Fruit fly (Drosophila melanogaster) whole organism, embryonic: ENCODE measurements around the gene CG3652.
A peak's percentile ranks its signal among the peaks of the same experiment; 100 is the strongest.

Experiments
- Awh ChIP-seq: fragments of 200-800 bp; sonication (Bioruptor generic); IDR thresholded peaks from 2 replicates; pipeline ENCODE4, ENCODE4 v1.3.6; 2022; ENCODE audit warnings: missing biosample characterization, missing genetic modification characterization
- CG1024 ChIP-seq: fragments of 200-800 bp; sonication (Bioruptor generic); IDR thresholded peaks from 2 replicates; pipeline ENCODE4 v1.3.6; 2022; ENCODE audit warnings: missing biosample characterization, missing genetic modification characterization
- CG10274 ChIP-seq: fragments of 200-800 bp; sonication (Bioruptor generic); optimal IDR thresholded peaks from 3 replicates; lab custom pipeline; 2017; ENCODE audit warnings: missing biosample characterization, mild to moderate bottlenecking, missing genetic modification characterization
- CG10959 ChIP-seq: fragments of 200-800 bp; sonication (Bioruptor generic); IDR thresholded peaks from 2 replicates; pipeline ENCODE4 v1.3.6; 2022; ENCODE audit warnings: missing biosample characterization, missing genetic modification characterization
- CG11247 ChIP-seq: fragments of 200-800 bp; sonication (Bioruptor generic); IDR thresholded peaks from 2 replicates; pipeline ENCODE4 v1.3.6; 2022; ENCODE audit warnings: missing biosample characterization, missing genetic modification characterization
- CG11398 ChIP-seq: fragments of 200-800 bp; sonication (Bioruptor generic); optimal IDR thresholded peaks from 2 replicates; lab custom pipeline; 2016; ENCODE audit warnings: missing biosample characterization, missing genetic modification characterization
- CG12155 ChIP-seq: fragments of 200-800 bp; sonication (Bioruptor generic); optimal IDR thresholded peaks from 3 replicates; lab custom pipeline; 2016; ENCODE audit warnings: missing biosample characterization, missing genetic modification characterization
- CG12299 ChIP-seq: fragments of 200-800 bp; sonication (Bioruptor generic); optimal IDR thresholded peaks from 2 replicates; lab custom pipeline; 2018; ENCODE audit warnings: missing biosample characterization, mild to moderate bottlenecking, missing genetic modification characterization
- CG13123 ChIP-seq: fragments of 200-800 bp; sonication (Bioruptor generic); optimal IDR thresholded peaks from 2 replicates; lab custom pipeline; 2016; ENCODE audit warnings: missing biosample characterization, missing genetic modification characterization
- CG15073 ChIP-seq: fragments of 200-800 bp; sonication (Bioruptor generic); optimal IDR thresholded peaks from 2 replicates; lab custom pipeline; 2016; ENCODE audit warnings: missing biosample characterization, missing genetic modification characterization
- CG16813 ChIP-seq: fragments of 200-800 bp; sonication (Bioruptor generic); IDR thresholded peaks from 3 replicates; pipeline ENCODE4 v1.3.6; 2022; ENCODE audit warnings: missing biosample characterization, missing genetic modification characterization; ENCODE audit not compliant: partially characterized antibody
- CG34224 ChIP-seq: fragments of 200-800 bp; sonication (Bioruptor generic); IDR thresholded peaks from 3 replicates; pipeline ENCODE4 v1.3.6; 2022; ENCODE audit warnings: missing biosample characterization, missing genetic modification characterization; ENCODE audit not compliant: partially characterized antibody
- CG3995 ChIP-seq: fragments of 200-800 bp; sonication (Bioruptor generic); optimal IDR thresholded peaks from 3 replicates; lab custom pipeline; 2016; ENCODE audit warnings: missing biosample characterization, missing genetic modification characterization
- CG4328 ChIP-seq: fragments of 200-800 bp; sonication (Bioruptor generic); optimal IDR thresholded peaks from 3 replicates; lab custom pipeline; 2017; ENCODE audit warnings: missing biosample characterization, missing genetic modification reagents, missing genetic modification characterization
- CG4707 ChIP-seq: fragments of 200-800 bp; sonication (Bioruptor generic); optimal IDR thresholded peaks from 2 replicates; lab custom pipeline; 2018; ENCODE audit warnings: missing biosample characterization, mild to moderate bottlenecking, missing genetic modification characterization, moderate library complexity
- CG4820 ChIP-seq: fragments of 200-800 bp; sonication (Bioruptor generic); optimal IDR thresholded peaks from 3 replicates; lab custom pipeline; 2016; ENCODE audit warnings: missing biosample characterization, missing genetic modification characterization
- CG7556 ChIP-seq: fragments of 200-800 bp; sonication (Bioruptor generic); optimal IDR thresholded peaks from 2 replicates; lab custom pipeline; 2017; ENCODE audit warnings: missing biosample characterization, mild to moderate bottlenecking, missing genetic modification characterization
- CG9817 ChIP-seq: fragments of 200-800 bp; sonication (Bioruptor generic); optimal IDR thresholded peaks from 2 replicates; lab custom pipeline; 2018; ENCODE audit warnings: missing biosample characterization, mild to moderate bottlenecking, missing genetic modification characterization, moderate library complexity
- D ChIP-seq, 2 experiments: fragments of 200-800 bp in 1 of 2; fragments of >200 bp in 1 of 2; sonication (Bioruptor generic) in 1 of 2; optimal IDR thresholded peaks; 2 replicates in 1 of 2; 3 replicates in 1 of 2; lab custom pipeline; 2017; ENCODE audit warnings: mild to moderate bottlenecking in 1 of 2, missing biosample characterization in 1 of 2, missing genetic modification characterization in 1 of 2, missing genetic modification reagents in 1 of 2
- Dfd ChIP-seq, 2 experiments: fragments of >200 bp; optimal IDR thresholded peaks; 2 replicates each; lab custom pipeline; 2017; ENCODE audit warnings: missing biosample characterization in 2 of 2, missing genetic modification characterization in 2 of 2
- Eip74EF ChIP-seq, 2 experiments: fragments of 200-800 bp in 1 of 2; fragments of >200 bp in 1 of 2; sonication (Bioruptor generic) in 1 of 2; optimal IDR thresholded peaks; 2 replicates each; lab custom pipeline; 2017 to 2019; ENCODE audit warnings: missing biosample characterization in 2 of 2, missing genetic modification characterization in 2 of 2, mild to moderate bottlenecking in 1 of 2, moderate library complexity in 1 of 2
- HmgZ ChIP-seq: fragments of 200-800 bp; sonication (Bioruptor generic); optimal IDR thresholded peaks from 2 replicates; lab custom pipeline; 2018; ENCODE audit warnings: missing biosample characterization, mild to moderate bottlenecking, missing genetic modification characterization
- Kr ChIP-seq: fragments of 200-800 bp; sonication (Bioruptor generic); optimal IDR thresholded peaks from 2 replicates; lab custom pipeline; 2017; ENCODE audit warnings: missing biosample characterization, mild to moderate bottlenecking, missing genetic modification characterization
- MBD-R2 ChIP-seq: fragments of 200-800 bp; sonication (Bioruptor generic); IDR thresholded peaks from 2 replicates; pipeline ENCODE4 v1.3.6; 2022; ENCODE audit warnings: missing biosample characterization, missing genetic modification characterization
- Meics ChIP-seq: fragments of 200-800 bp; sonication (Bioruptor generic); optimal IDR thresholded peaks from 2 replicates; lab custom pipeline; 2017; ENCODE audit warnings: missing biosample characterization, mild to moderate bottlenecking, missing genetic modification characterization
- NK7.1 ChIP-seq: fragments of 200-800 bp; sonication (Bioruptor generic); optimal IDR thresholded peaks from 3 replicates; lab custom pipeline; 2016; ENCODE audit warnings: missing biosample characterization, missing genetic modification characterization
- Neu2 ChIP-seq: fragments of 200-800 bp; sonication (Bioruptor generic); optimal IDR thresholded peaks from 3 replicates; lab custom pipeline; 2016; ENCODE audit warnings: missing biosample characterization, missing genetic modification characterization, borderline replicate concordance
- Nf-YA ChIP-seq: fragments of 200-800 bp; sonication (Bioruptor generic); IDR thresholded peaks from 2 replicates; pipeline ENCODE4 v1.3.6; 2022; ENCODE audit warnings: missing biosample characterization, missing genetic modification characterization
- Trl ChIP-seq, 3 experiments: fragments of >200 bp in 2 of 3; fragments of 200-800 bp in 1 of 3; sonication (Bioruptor generic) in 1 of 3; optimal IDR thresholded peaks; 2 replicates in 1 of 3; 3 replicates in 2 of 3; lab custom pipeline; 2016 to 2017; ENCODE audit warnings: missing biosample characterization in 1 of 3, missing genetic modification characterization in 1 of 3
- Usf ChIP-seq: fragments of 200-800 bp; sonication (Bioruptor generic); optimal IDR thresholded peaks from 2 replicates; lab custom pipeline; 2017; ENCODE audit warnings: missing genotype, missing biosample characterization, missing genetic modification characterization
- Xbp1 ChIP-seq: fragments of 200-800 bp; sonication (Bioruptor generic); optimal IDR thresholded peaks from 3 replicates; lab custom pipeline; 2016; ENCODE audit warnings: missing biosample characterization, mild to moderate bottlenecking, missing genetic modification characterization
- amos ChIP-seq: fragments of 200-800 bp; sonication (Bioruptor generic); IDR thresholded peaks from 2 replicates; pipeline ENCODE4 v1.3.6; 2022; ENCODE audit warnings: missing biosample characterization, missing genetic modification characterization; ENCODE audit not compliant: partially characterized antibody
- ase ChIP-seq: fragments of 200-800 bp; sonication (Bioruptor generic); IDR thresholded peaks from 3 replicates; pipeline ENCODE4 v1.3.6; 2022; ENCODE audit warnings: missing biosample characterization, missing genetic modification characterization
- bcd ChIP-seq: fragments of 200-800 bp; sonication (Bioruptor generic); optimal IDR thresholded peaks from 2 replicates; lab custom pipeline; 2017; ENCODE audit warnings: missing biosample characterization, mild to moderate bottlenecking, missing genetic modification characterization
- cg ChIP-seq: fragments of 200-800 bp; sonication (Bioruptor generic); optimal IDR thresholded peaks from 3 replicates; lab custom pipeline; 2019; ENCODE audit warnings: missing biosample characterization, mild to moderate bottlenecking, missing genetic modification characterization, moderate library complexity
- danr ChIP-seq: fragments of 200-800 bp; sonication (Bioruptor generic); IDR thresholded peaks from 2 replicates; pipeline ENCODE4 v1.3.6; 2022; ENCODE audit warnings: missing biosample characterization, missing genetic modification characterization
- gem ChIP-seq: fragments of 200-800 bp; sonication (Bioruptor generic); optimal IDR thresholded peaks from 2 replicates; lab custom pipeline; 2019; ENCODE audit warnings: missing biosample characterization, mild to moderate bottlenecking, missing genetic modification characterization, moderate library complexity
- gsb ChIP-seq: fragments of 200-800 bp; sonication (Bioruptor generic); IDR thresholded peaks from 2 replicates; pipeline ENCODE4 v1.3.6; 2022; ENCODE audit warnings: missing biosample characterization, missing genetic modification characterization
- luna ChIP-seq: fragments of 200-800 bp; sonication (Bioruptor generic); optimal IDR thresholded peaks from 2 replicates; lab custom pipeline; 2016; ENCODE audit warnings: missing biosample characterization, missing genetic modification characterization
- pb ChIP-seq: fragments of 200-800 bp; sonication (Bioruptor generic); optimal IDR thresholded peaks from 3 replicates; lab custom pipeline; 2016; ENCODE audit warnings: missing biosample characterization, missing genetic modification characterization
- pfk ChIP-seq: fragments of 200-800 bp; sonication (Bioruptor generic); optimal IDR thresholded peaks from 2 replicates; lab custom pipeline; 2018; ENCODE audit warnings: missing biosample characterization, mild to moderate bottlenecking, missing genetic modification characterization, moderate library complexity
- rib ChIP-seq: fragments of 200-800 bp; sonication (Bioruptor generic); IDR thresholded peaks from 2 replicates; pipeline ENCODE4 v1.3.6; 2022; ENCODE audit warnings: missing biosample characterization, missing genetic modification characterization
- run ChIP-seq: fragments of 200-800 bp; sonication (Bioruptor generic); optimal IDR thresholded peaks from 3 replicates; lab custom pipeline; 2018; ENCODE audit warnings: missing biosample characterization, mild to moderate bottlenecking, missing genetic modification characterization
- shn ChIP-seq: fragments of 200-800 bp; sonication (Bioruptor generic); optimal IDR thresholded peaks from 3 replicates; lab custom pipeline; 2016; ENCODE audit warnings: missing biosample characterization, missing genetic modification characterization
- ssp ChIP-seq: fragments of 200-800 bp; sonication (Bioruptor generic); IDR thresholded peaks from 2 replicates; pipeline ENCODE4 v1.3.6; 2022; ENCODE audit warnings: missing biosample characterization, missing genetic modification characterization
- stc ChIP-seq: fragments of 200-800 bp; sonication (Bioruptor generic); IDR thresholded peaks from 2 replicates; pipeline ENCODE4 v1.3.6; 2022; ENCODE audit warnings: missing biosample characterization, missing genetic modification characterization
- tll ChIP-seq, 2 experiments: fragments of 200-800 bp in 1 of 2; fragments of >200 bp in 1 of 2; sonication (Bioruptor generic) in 1 of 2; optimal IDR thresholded peaks; 2 replicates each; lab custom pipeline; 2017 to 2019; ENCODE audit warnings: missing biosample characterization in 2 of 2, missing genetic modification characterization in 2 of 2, mild to moderate bottlenecking in 1 of 2, moderate library complexity in 1 of 2
- vnd ChIP-seq: fragments of 200-800 bp; sonication (Bioruptor generic); IDR thresholded peaks from 3 replicates; pipeline ENCODE4 v1.3.6; 2022; ENCODE audit warnings: missing biosample characterization, missing genetic modification characterization; ENCODE audit not compliant: partially characterized antibody

CG3652 gene

dm6 chr2L:4350683-4351324 is 42.9 kb downstream of the CG3652 start (continued):
- TF ChIP-seq vnd (GFP tag; lab: Robert Waterston, UW) (no peak), stc (GFP tag; lab: Robert Waterston, UW) (0 out of 2 replicates have a peak, but pooled peaks have one; percentile 29), CG11398 (GFP tag; lab: Kevin White, UChicago) (peak; percentile 59), pfk (GFP tag; lab: Kevin White, UChicago) (no peak), HmgZ (tag; lab: Kevin White, UChicago) (no peak), CG7556 (GFP tag; lab: Kevin White, UChicago) (peak; percentile 71), CG34224 (GFP tag; lab: Robert Waterston, UW) (no peak), run (tag; lab: Kevin White, UChicago) (no peak), Eip74EF (GFP tag; optimal IDR thresholded peaks at IDR 0.05; lab: Kevin White, UChicago) (no peak), Neu2 (GFP tag; lab: Kevin White, UChicago) (no peak), amos (GFP tag; lab: Robert Waterston, UW) (no peak), luna (GFP tag; lab: Kevin White, UChicago) (no peak), NK7.1 (GFP tag; lab: Kevin White, UChicago) (peak; percentile 36), CG16813 (no peak), Trl (optimal IDR thresholded peaks at IDR 0.05; lab: Kevin White, UChicago) (no peak), Trl (GFP tag; optimal IDR thresholded peaks at IDR 0.05; lab: Kevin White, UChicago) (peak; percentile 72), CG12299 (tag; lab: Kevin White, UChicago) (peak; percentile 22), Meics (GFP tag; lab: Kevin White, UChicago) (no peak), D (optimal IDR thresholded peaks at IDR 0.05; lab: Kevin White, UChicago) (peak; percentile 40), D (GFP tag; optimal IDR thresholded peaks at IDR 0.05; lab: Kevin White, UChicago) (peak; percentile 77), CG12155 (peak; percentile 50), Nf-YA (GFP tag; lab: Robert Waterston, UW) (no peak), ase (no peak), ssp (GFP tag; lab: Robert Waterston, UW) (0 out of 2 replicates have a peak, but pooled peaks have one; percentile 21), pb (GFP tag; lab: Kevin White, UChicago) (no peak), CG15073 (GFP tag; lab: Kevin White, UChicago) (no peak), CG10959 (GFP tag; lab: Robert Waterston, UW) (peak; percentile 90), Kr (GFP tag; lab: Kevin White, UChicago) (peak; percentile 49), CG3995 (GFP tag; lab: Kevin White, UChicago) (no peak), shn (GFP tag; lab: Kevin White, UChicago) (peak; percentile 41), CG1024 (no peak), CG13123 (no peak), rib (no peak), CG10274 (GFP tag; lab: Kevin White, UChicago) (no peak), gsb (GFP tag; lab: Robert Waterston, UW) (no peak), tll (GFP tag; optimal IDR thresholded peaks at IDR 0.05; lab: Kevin White, UChicago) (peak in 1 of 2 experiments; percentile 41), CG4820 (GFP tag; lab: Kevin White, UChicago) (peak; percentile 70), bcd (GFP tag; lab: Kevin White, UChicago) (peak; percentile 43), cg (GFP tag; lab: Kevin White, UChicago) (no peak), gem (peak; percentile 87), danr (GFP tag; lab: Robert Waterston, UW) (0 out of 2 replicates have a peak, but pooled peaks have one; percentile 14), Awh (GFP tag; lab: Robert Waterston, UW) (peak; percentile 37; the same call in 1 of the 2 replicates), Dfd (GFP tag; optimal IDR thresholded peaks at IDR 0.05; lab: Kevin White, UChicago) (no peak), Usf (peak; percentile 56), MBD-R2 (GFP tag; lab: Robert Waterston, UW) (no peak), CG11247 (GFP tag; lab: Robert Waterston, UW) (no peak), CG9817 (no peak), CG4328 (GFP tag; lab: Kevin White, UChicago) (no peak), CG4707 (GFP tag; lab: Kevin White, UChicago) (peak; percentile 16), Xbp1 (GFP tag; lab: Kevin White, UChicago) (peak; percentile 52)
